Fruit fly (Drosophila melanogaster) whole organism, larva: Measurements from ENCODE around the gene ppk26.
"Not testable (repeated sequence)": the region's sequence is repeated elsewhere in the genome, so short reads cannot be mapped to it uniquely, and the experiment has no call there.

Experiments
- noc ChIP-seq: fragments of 200-800 bp; sonication (Bioruptor generic); optimal IDR thresholded peaks from 3 replicates; lab custom pipeline; 2019; ENCODE audit warnings: missing biosample characterization, mild to moderate bottlenecking, missing genetic modification characterization, moderate library complexity

The ppk26 gene

dm6 chr3L:7485667-7486066 is 29.7 kb downstream of the ppk26 start, which contains the start of gene mthl6:
Gene mthl6, plus strand, starts transcription at chr3L:7485967.
- TF ChIP-seq noc (tag; lab: Kevin White, UChicago): no peak

- TF ChIP-seq noc (tag; lab: Kevin White, UChicago): no peak
Observed at dm6 chr3L:7491564-7491963, 35.6 kb downstream of the ppk26 start, which contains the start of gene Cyp316a1. Gene Cyp316a1, plus strand, starts transcription at chr3L:7491864.

dm6 chr3L:7496097-7496496 is 40.1 kb downstream of the ppk26 start, which contains the start of gene Cyp4d8:
Gene Cyp4d8, minus strand, starts transcription at chr3L:7496197.
- no peak for TF ChIP-seq noc (tag; lab: Kevin White, UChicago)

dm6 chr3L:7498731-7499130 is 42.8 kb downstream of the ppk26 start, which contains the start of gene CG8539:
Gene CG8539, minus strand, starts transcription at chr3L:7498831.
- TF ChIP-seq noc (tag; lab: Kevin White, UChicago): not testable (repeated sequence)

- no peak for TF ChIP-seq noc (tag; lab: Kevin White, UChicago)
Observed at dm6 chr3L:7506117-7506516, 50.2 kb downstream of the ppk26 start, which contains the start of gene CG7548. Gene CG7548, minus strand, starts transcription at chr3L:7506217.
